Fruit fly (Drosophila melanogaster) ovary, adult (tissue): ENCODE measurements around the gene hale.
A peak's percentile ranks its signal among the peaks of the same experiment; 100 is the strongest.

Source experiments
- CG17801 ChIP-seq: fragments of 200-800 bp; optimal IDR thresholded peaks from 2 replicates; lab custom pipeline; 2019; ENCODE audit warnings: missing biosample characterization, mild to moderate bottlenecking, missing genetic modification characterization, moderate library complexity; ENCODE audit not compliant: partially characterized antibody

Gene hale

DNA sequence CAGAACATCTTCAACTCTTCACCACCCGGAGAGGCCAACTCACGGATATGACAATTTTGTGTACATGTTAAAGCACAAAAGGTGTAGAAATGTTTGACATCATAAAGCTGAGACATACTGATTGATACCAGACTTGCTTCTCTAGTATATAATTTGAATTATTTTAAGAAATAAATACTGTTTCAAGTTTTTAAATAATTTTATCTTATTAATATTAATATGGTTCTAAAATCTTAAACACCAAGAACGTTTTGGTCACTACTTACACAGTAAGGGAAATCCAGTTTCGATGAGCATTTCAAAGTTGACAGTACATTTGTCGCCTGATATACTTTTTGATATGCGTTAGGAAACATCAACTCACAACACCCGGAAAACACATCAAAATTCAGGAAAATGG, at the start of gene hale, which contains the start of gene schuy:
hale (minus strand) TSS at position 101 of the 400 bp plus-strand sequence.
schuy (plus strand) TSS at position 326 of the 400 bp plus-strand sequence.
- TF ChIP-seq CG17801 (GFP tag; lab: Kevin White, UChicago) = no peak

DNA sequence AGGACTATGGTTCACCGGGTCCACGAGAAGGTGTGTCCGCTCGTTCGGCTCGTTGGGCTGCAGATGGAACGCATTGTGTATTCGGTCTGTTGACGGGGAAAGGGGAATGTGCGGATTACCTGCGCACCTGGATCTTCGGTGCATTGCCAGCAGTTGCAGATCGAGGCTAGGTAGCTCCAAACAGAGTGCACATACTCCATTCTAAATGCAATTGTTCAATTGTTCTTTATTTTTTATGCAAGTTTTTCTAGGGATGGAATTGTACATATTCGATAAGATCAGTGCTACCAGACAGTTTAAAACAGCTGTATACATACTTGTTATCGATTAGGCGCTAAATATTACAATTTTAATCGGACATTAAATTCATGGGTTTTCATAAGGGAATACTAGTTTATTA, 43.1 kb upstream of the hale start, which contains the start of gene Lamtor1:
Lamtor1 (minus strand) TSS at position 268 of the 400 bp plus-strand sequence.
- no peak for TF ChIP-seq CG17801 (GFP tag; lab: Kevin White, UChicago)

DNA sequence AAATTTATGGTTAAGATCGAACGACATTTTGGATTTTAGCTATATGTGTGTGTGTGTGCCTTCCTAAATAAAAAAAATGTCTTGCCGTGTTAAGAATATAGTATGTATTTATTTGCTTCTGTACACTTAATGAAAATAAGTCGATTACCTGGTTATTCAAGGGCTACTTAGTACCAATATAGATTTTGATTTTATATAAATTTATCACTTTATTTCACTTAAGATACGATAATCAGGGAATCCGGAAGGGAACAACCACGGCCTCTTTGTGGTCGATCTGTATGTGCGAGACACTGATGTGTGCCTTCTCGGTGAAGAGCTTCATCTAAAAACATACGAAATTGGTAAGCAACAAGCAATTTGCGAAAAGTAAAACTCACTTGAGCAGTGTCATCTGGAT, 42.1 kb upstream of the hale start, which contains the start of gene CG14183:
CG14183 (minus strand) TSS at position 101 of the 400 bp plus-strand sequence.
- TF ChIP-seq CG17801 (GFP tag; lab: Kevin White, UChicago) = no peak

DNA sequence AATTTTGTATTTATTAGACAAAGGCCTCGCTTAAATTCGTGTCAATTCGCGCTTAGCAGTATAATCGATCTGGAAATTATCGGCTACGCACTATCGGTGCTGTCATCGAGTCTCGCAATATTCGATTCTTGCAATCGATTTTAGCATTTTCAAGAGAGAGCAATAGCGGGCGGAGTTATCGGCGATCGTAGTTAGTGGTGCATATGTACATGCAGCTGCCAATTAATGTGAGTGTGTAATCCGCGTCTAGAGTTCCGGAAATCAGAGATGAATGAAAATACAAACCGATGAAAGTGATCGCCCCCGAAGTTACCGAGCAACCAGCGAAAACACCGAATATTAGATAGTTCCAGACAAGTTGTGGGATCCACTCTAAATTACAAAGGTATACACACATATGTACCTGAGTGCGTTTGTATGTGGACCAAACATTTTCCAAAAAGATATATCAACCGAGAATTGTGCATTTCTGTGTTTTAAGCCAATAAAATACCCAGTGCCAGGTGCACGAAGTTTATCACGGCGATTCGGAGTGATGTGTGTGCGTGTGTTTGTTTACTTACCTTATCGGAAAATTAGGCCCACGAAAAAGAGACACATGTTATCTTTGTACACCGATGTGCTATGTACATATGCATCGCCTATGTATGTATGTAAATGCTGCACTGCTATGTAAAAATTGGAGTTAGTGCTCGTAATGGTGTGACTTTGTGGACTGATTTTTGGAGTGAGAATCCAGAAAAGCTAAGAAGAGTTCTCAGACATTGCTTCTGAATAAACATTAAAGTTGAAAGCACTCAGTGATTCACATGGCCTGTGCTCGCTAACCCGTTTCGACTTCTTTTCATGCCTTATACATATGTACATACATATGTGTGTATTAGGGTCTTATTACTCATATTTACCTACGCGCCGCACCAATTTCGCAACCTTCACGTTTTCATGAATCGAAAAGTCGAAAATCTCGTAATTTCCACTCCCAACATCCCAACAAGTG, 20.9 kb upstream of the hale start:
- TF ChIP-seq CG17801 (GFP tag; lab: Kevin White, UChicago) = peak; percentile 5

DNA sequence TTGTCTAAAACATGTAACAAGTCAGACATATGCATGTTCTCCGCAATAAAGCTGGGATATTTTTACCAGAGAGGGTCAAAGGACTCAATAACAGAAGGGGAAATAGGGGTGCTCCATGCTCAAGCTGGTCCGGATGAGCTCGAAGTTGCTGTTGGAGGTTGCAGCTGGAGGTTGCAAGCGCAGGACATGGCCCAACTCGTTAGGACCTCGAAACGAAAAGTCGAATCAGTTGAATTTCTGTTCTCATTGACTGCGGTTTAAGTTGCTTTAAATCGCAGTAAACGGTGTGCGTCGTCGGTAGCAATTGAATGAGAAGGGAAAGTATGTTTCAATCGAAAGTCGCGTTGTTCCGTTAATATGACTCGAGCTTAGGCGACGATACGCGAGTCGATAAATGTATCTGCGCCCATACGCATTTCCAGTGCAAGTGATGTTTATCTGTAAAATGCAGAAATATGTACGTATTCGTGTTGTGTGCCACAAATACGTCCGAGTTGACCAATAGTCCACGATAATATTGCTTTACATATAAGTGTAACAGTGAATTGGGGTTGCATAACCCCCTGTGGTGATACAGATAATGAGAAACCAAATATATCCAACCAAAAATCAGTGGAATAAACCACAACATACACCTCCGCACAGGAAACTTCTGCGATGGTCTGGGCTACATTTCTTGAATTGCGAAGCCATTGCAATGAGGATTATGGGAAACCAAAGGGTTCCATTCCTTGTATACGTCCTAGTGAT, 19.5 kb upstream of the hale start, which contains the start of gene kug:
kug (plus strand) TSS at position 269 of the 750 bp plus-strand sequence.
- TF ChIP-seq CG17801 (GFP tag; lab: Kevin White, UChicago) = no peak

DNA sequence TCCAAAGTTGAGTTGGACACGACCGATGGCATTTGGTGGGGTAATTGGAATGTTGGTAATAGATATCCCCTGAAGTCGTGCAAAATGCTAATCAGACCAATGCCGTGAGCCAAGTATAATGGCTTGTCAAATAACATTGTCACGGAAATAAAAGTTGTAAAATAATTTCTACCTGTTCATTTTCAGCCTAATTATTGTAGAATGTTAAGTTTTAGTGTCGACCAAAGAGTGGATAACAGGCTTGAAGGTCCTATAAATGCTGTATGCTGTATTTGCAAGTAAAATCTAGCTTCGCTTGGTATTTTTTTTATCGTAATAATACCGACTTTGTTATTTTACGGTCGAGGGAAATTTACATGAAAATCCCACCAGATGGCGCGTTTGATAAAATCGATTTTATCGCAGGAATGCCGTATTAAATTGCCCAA, 18.8 kb upstream of the hale start:
- no peak for TF ChIP-seq CG17801 (GFP tag; lab: Kevin White, UChicago)

DNA sequence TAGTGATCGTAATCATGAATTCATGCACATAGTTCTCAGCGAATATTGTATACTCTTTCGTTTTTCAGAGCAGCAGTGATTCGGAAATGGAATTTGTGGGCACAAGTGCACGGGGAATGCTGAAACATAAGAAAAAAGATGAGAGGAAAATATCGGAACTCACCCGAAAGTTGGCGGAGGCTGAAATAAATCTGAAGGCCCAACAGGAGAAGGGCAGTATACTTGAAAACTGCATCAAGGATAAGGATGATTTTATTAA, 17.5 kb upstream of the hale start:
- TF ChIP-seq CG17801 (GFP tag; lab: Kevin White, UChicago) = no peak

DNA sequence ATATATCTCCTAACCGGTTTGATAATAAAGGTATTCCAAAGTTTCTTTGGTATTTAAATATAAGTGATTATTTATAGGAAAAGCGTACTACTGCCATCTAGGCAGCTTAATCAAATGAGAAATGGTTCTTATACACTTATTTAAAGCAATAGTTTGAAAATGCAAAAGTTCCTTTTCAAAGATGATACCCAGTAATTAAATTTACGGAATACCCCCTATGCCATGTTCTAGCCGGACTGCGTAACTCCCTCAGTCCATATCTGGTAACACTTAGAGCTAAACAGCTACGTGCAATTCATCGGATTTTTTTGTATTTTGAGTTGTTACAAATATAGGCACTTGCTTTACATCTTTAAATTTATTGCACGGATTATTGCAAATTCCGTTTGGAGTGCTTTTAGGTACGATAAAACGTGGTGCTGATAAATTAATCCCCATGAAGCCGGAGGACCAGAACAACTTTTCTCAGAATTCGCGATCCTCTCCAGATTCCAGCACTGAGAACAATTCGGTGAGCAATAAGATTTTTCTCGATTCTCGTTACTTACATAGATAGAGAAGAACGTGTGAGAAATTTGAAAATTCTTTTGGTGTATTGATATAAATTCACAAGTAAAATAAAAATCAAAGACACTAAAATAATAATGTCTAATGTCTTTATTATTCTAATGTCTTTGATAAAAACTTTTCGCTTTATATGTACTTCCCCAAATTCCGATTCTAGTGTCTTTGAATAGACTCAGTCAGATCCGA, 17.0 kb upstream of the hale start, which contains the start of gene CG7668:
CG7668 (plus strand) TSS at position 255 of the 753 bp plus-strand sequence.
- TF ChIP-seq CG17801 (GFP tag; lab: Kevin White, UChicago) = peak; percentile 82

DNA sequence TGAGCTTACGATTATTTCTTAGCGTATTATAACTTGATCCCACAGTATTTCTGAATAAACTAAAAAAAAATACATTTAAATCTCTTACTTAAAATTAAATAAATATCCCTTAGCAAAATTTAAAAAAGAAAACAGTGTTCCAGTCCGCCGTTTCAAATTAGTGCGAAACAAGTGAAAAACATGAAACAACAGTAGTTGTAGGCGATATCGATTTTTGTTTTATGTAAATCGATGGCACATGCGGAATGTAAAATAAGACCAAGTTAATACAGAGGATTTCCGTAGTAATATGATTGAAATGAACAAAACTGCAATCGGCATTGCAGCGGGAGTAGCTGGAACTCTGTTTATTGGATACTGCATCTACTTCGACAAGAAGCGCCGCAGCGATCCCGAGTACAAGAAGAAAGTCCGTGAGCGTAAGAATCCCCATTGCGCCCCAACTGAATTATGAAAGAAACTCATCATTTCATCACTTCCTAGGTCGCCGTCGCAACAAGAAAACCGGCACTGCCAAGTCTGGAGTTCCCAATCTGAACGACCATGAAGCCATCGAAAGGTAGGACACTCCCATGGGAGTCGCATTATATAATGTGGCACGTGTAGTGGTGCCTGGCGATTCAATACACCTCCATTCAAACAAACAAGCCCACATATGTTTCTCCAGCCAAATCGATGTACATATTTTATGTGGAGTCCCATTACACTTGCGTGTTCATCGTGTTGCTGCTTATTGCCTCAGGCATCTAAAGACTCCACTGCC, 15.4 kb upstream of the hale start:
- no peak for TF ChIP-seq CG17801 (GFP tag; lab: Kevin White, UChicago)

DNA sequence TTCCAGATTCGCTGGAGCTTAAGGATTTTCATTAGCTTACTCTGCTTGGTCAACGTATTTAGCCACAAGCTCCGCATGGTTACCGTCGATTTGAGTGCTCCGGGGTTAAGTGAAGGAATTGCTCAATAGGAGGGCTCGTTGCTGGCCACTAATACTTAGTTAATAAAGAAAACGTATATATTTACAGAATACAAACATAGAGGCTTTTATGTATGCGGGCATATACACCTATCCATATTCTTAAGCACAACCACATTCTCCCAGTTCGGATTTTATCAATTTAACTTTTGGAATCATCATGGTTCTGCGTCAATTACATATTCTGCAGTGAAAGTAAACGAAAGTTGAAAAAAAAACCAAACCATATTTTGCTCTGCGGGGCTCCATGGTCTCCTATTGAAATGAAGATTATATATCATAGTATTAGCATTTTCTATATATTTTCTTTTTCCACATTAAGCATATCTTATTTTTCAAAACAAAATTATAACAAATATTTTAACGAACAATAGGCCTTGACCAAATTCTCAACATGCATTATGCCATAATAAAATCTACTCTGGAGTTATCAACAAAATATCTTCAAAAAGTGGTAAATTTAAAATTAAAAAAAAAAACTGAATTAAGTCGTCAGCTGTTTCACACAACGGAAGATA, 14.5 kb upstream of the hale start, which contains the start of the genes Tom20 and Gabat:
Tom20 (plus strand) TSS at position 564 of the 656 bp plus-strand sequence.
Gabat (minus strand) TSS at position 606 of the 656 bp plus-strand sequence.
- no peak for TF ChIP-seq CG17801 (GFP tag; lab: Kevin White, UChicago)

DNA sequence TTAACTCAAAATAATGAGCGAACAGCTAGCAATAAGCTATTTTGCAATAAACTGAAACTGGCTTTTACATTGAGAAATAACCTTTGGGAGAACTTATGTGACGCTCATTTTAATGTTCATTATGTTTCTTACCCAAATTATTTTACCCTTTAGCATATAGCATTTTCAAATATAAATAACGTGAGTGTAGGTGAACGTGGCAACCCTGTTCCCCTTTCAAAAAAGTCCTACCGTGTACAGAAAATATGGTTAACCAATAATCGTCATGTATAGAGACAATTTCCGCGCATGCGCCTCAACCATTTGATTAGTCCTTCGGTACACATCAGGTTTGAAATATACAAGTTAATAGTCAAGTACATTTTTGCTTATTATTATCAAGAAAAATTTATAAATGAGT, 8.3 kb upstream of the hale start:
- TF ChIP-seq CG17801 (GFP tag; lab: Kevin White, UChicago) = no peak

DNA sequence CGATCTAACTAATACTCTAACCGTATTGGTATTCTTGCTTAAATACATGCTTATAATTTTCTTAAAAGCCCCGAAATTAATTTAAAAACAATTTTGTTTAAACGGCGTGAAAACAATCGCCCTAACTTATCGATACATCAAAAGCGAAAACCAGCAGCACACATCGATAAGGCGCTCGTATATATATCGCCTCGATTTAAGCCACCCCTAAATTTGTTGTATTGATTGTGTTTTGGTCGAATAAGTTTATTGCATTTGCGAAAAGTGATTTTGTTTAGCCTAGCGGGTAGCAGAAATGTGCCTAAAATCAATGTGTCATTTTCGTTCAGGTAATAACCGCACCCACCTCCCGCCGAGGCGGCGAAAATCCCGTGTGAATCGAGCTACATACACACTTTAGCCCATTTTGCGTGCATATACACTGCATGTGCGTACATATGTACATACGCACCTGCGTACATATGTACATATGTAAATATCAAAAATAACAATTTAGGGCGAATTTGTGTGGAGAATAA, 6.1 kb upstream of the hale start, which contains the start of the genes CG7646 and Nca:
CG7646 (plus strand) TSS at position 174 of the 518 bp plus-strand sequence.
Nca (plus strand) TSS at position 174 of the 518 bp plus-strand sequence.
- TF ChIP-seq CG17801 (GFP tag; lab: Kevin White, UChicago) = no peak

DNA sequence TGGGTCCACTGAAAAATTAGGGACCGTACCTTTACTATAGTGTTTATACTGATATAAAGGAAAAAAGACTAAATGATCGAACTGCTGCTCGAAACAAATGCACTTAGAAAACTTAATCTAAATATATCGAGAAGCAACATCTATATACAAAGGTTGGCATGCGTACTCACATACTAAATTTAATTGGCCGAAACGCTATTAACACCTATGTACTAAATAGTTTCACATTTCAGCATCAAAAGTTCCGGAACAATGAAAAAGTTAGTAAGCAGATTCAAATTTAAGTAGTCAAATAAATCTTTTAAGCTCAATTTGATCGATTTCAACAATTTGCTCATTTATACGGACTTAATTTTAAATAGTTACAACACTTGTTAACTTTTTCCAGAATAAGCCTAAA, 5.5 kb upstream of the hale start, which contains the start of gene fln:
fln (minus strand) TSS at position 101 of the 400 bp plus-strand sequence.
- TF ChIP-seq CG17801 (GFP tag; lab: Kevin White, UChicago) = no peak
